Worm (Caenorhabditis elegans) whole organism, L2 larva: ENCODE measurements around the gene Y53G8B.2.

ENCODE experiments used
- C34F6.9 ChIP-seq: fragments of 150-350 bp; optimal IDR thresholded peaks from 2 replicates; lab custom pipeline; 2014; ENCODE audit warnings: missing biosample characterization, missing genetic modification characterization
- F13H6.1 ChIP-seq: sonication (generic microtip); optimal IDR thresholded peaks from 2 replicates; lab custom pipeline; 2016; ENCODE audit warnings: missing genetic modification characterization, missing compliant biosample characterization
- R02D3.7 ChIP-seq: fragments of 150-350 bp; optimal IDR thresholded peaks from 2 replicates; lab custom pipeline; 2014; ENCODE audit warnings: missing biosample characterization, missing genetic modification characterization
- Y55F3AM.14 ChIP-seq: fragments of 200-800 bp; sonication (Bioruptor generic); optimal IDR thresholded peaks from 2 replicates; lab custom pipeline; 2018; ENCODE audit warnings: mild to moderate bottlenecking, missing genetic modification characterization, missing compliant biosample characterization
- ZK546.5 ChIP-seq: sonication (generic microtip); optimal IDR thresholded peaks from 2 replicates; lab custom pipeline; 2017; ENCODE audit warnings: missing biosample characterization, missing genetic modification characterization
- alr-1 ChIP-seq: fragments of 150-350 bp; optimal IDR thresholded peaks from 2 replicates; lab custom pipeline; 2014; ENCODE audit warnings: missing biosample characterization, missing genetic modification characterization
- aly-2 ChIP-seq: fragments of 150-350 bp; optimal IDR thresholded peaks from 2 replicates; lab custom pipeline; 2014; ENCODE audit warnings: missing biosample characterization, missing genetic modification characterization
- ama-1 ChIP-seq: fragments of 150-350 bp; optimal IDR thresholded peaks from 2 replicates; lab custom pipeline; 2018; ENCODE audit warnings: inconsistent platforms
- ceh-16 ChIP-seq: fragments of 150-350 bp; optimal IDR thresholded peaks from 2 replicates; lab custom pipeline; 2014; ENCODE audit warnings: missing biosample characterization, missing genetic modification characterization
- ceh-82 ChIP-seq: fragments of 150-350 bp; optimal IDR thresholded peaks from 2 replicates; lab custom pipeline; 2014; ENCODE audit warnings: missing biosample characterization, missing genetic modification characterization
- crh-2 ChIP-seq: sonication (generic microtip); optimal IDR thresholded peaks from 2 replicates; lab custom pipeline; 2017; ENCODE audit warnings: missing biosample characterization, missing genetic modification characterization
- dmd-4 ChIP-seq: sonication (generic microtip); optimal IDR thresholded peaks from 2 replicates; lab custom pipeline; 2017; ENCODE audit warnings: missing biosample characterization, missing genetic modification characterization
- egl-27 ChIP-seq: sonication (generic microtip); optimal IDR thresholded peaks from 3 replicates; lab custom pipeline; 2017; ENCODE audit warnings: missing biosample characterization, missing genetic modification reagents, missing genetic modification characterization
- elt-1 ChIP-seq: fragments of 150-350 bp; optimal IDR thresholded peaks from 2 replicates; lab custom pipeline; 2014; ENCODE audit warnings: missing biosample characterization, missing genetic modification characterization
- elt-3 ChIP-seq: sonication (generic microtip); optimal IDR thresholded peaks from 2 replicates; lab custom pipeline; 2017; ENCODE audit warnings: missing biosample characterization, missing genetic modification characterization
- fos-1 ChIP-seq: fragments of 150-350 bp; optimal IDR thresholded peaks from 2 replicates; lab custom pipeline; 2014; ENCODE audit warnings: missing biosample characterization, missing genetic modification characterization
- lin-11 ChIP-seq: fragments of 150-350 bp; sonication (generic microtip); optimal IDR thresholded peaks from 2 replicates; lab custom pipeline; 2014; ENCODE audit warnings: missing biosample characterization, missing genetic modification characterization, inconsistent platforms, mixed read lengths
- lin-13 ChIP-seq: fragments of 150-350 bp; optimal IDR thresholded peaks from 2 replicates; lab custom pipeline; 2014; ENCODE audit warnings: missing biosample characterization, missing genetic modification reagents, missing genetic modification characterization
- lin-39 ChIP-seq: fragments of 150-350 bp; optimal IDR thresholded peaks from 2 replicates; lab custom pipeline; 2014; ENCODE audit warnings: missing biosample characterization, missing genetic modification reagents, missing genetic modification characterization
- lsy-2 ChIP-seq, 2 experiments: fragments of 150-350 bp in 1 of 2; sonication (generic microtip) in 1 of 2; optimal IDR thresholded peaks; 2 replicates each; lab custom pipeline; 2014 to 2017; ENCODE audit warnings: missing biosample characterization in 2 of 2, missing genetic modification characterization in 2 of 2
- mdl-1 ChIP-seq, 2 experiments: fragments of 150-350 bp in 1 of 2; sonication (generic microtip) in 1 of 2; optimal IDR thresholded peaks; 2 replicates each; lab custom pipeline; 2017; ENCODE audit warnings: missing biosample characterization in 2 of 2, missing genetic modification characterization in 2 of 2
- nhr-10 ChIP-seq: sonication (generic microtip); optimal IDR thresholded peaks from 2 replicates; lab custom pipeline; 2017; ENCODE audit warnings: missing biosample characterization, missing genetic modification characterization
- nhr-11 ChIP-seq: fragments of 150-350 bp; optimal IDR thresholded peaks from 2 replicates; lab custom pipeline; 2014; ENCODE audit warnings: missing biosample characterization, missing genetic modification characterization
- nhr-12 ChIP-seq: fragments of 150-350 bp; optimal IDR thresholded peaks from 2 replicates; lab custom pipeline; 2014; ENCODE audit warnings: missing biosample characterization, missing genetic modification characterization
- nhr-21 ChIP-seq: fragments of 150-350 bp; optimal IDR thresholded peaks from 2 replicates; lab custom pipeline; 2014; ENCODE audit warnings: missing biosample characterization, missing genetic modification characterization
- nhr-23 ChIP-seq: fragments of 150-350 bp; optimal IDR thresholded peaks from 2 replicates; lab custom pipeline; 2014; ENCODE audit warnings: missing biosample characterization, missing genetic modification reagents, missing genetic modification characterization
- nhr-237 ChIP-seq: fragments of 150-350 bp; optimal IDR thresholded peaks from 2 replicates; lab custom pipeline; 2014; ENCODE audit warnings: missing biosample characterization, missing genetic modification characterization
- nhr-25 ChIP-seq: fragments of 150-350 bp; sonication (generic microtip); optimal IDR thresholded peaks from 3 replicates; lab custom pipeline; 2014; ENCODE audit warnings: missing biosample characterization, missing genetic modification characterization
- nhr-6 ChIP-seq: fragments of 150-350 bp; optimal IDR thresholded peaks from 2 replicates; lab custom pipeline; 2014; ENCODE audit warnings: missing biosample characterization, missing genetic modification characterization
- nhr-77 ChIP-seq: fragments of 150-350 bp; optimal IDR thresholded peaks from 2 replicates; lab custom pipeline; 2014; ENCODE audit warnings: missing biosample characterization, missing genetic modification characterization
- peb-1 ChIP-seq: fragments of 150-350 bp; optimal IDR thresholded peaks from 2 replicates; lab custom pipeline; 2014; ENCODE audit warnings: missing biosample characterization, missing genetic modification characterization
- sem-4 ChIP-seq: fragments of 150-350 bp; optimal IDR thresholded peaks from 2 replicates; lab custom pipeline; 2014; ENCODE audit warnings: missing biosample characterization, missing genetic modification reagents, missing genetic modification characterization
- skn-1 ChIP-seq: sonication (generic microtip); optimal IDR thresholded peaks from 2 replicates; lab custom pipeline; 2017; ENCODE audit warnings: missing biosample characterization, missing genetic modification characterization
- sma-3 ChIP-seq: sonication (generic microtip); optimal IDR thresholded peaks from 2 replicates; lab custom pipeline; 2016; ENCODE audit warnings: missing genetic modification reagents, missing genetic modification characterization, missing compliant biosample characterization
- sma-9 ChIP-seq, 2 experiments: fragments of 150-350 bp in 1 of 2; sonication (generic microtip) in 1 of 2; optimal IDR thresholded peaks; 2 replicates each; lab custom pipeline; 2014 to 2016; ENCODE audit warnings: missing genetic modification characterization in 2 of 2, mild to moderate bottlenecking in 1 of 2, missing biosample characterization in 1 of 2, missing compliant biosample characterization in 1 of 2, missing genetic modification reagents in 1 of 2, moderate library complexity in 1 of 2
- snpc-4 ChIP-seq: fragments of 150-350 bp; optimal IDR thresholded peaks from 2 replicates; lab custom pipeline; 2014; ENCODE audit warnings: missing biosample characterization, missing genetic modification characterization
- unc-39 ChIP-seq: fragments of 150-350 bp; optimal IDR thresholded peaks from 2 replicates; lab custom pipeline; 2014; ENCODE audit warnings: missing biosample characterization, missing genetic modification characterization
- unc-55 ChIP-seq: fragments of 150-350 bp; sonication (generic microtip); optimal IDR thresholded peaks from 3 replicates; lab custom pipeline; 2014; ENCODE audit warnings: missing biosample characterization, missing genetic modification reagents, missing genetic modification characterization
- unc-62 ChIP-seq: fragments of 150-350 bp; optimal IDR thresholded peaks from 2 replicates; lab custom pipeline; 2014; ENCODE audit warnings: missing biosample characterization, missing genetic modification reagents, missing genetic modification characterization
- zag-1 ChIP-seq: fragments of 150-350 bp; optimal IDR thresholded peaks from 2 replicates; lab custom pipeline; 2014; ENCODE audit warnings: missing biosample characterization, missing genetic modification characterization
- ztf-11 ChIP-seq: sonication (generic microtip); optimal IDR thresholded peaks from 2 replicates; lab custom pipeline; 2017; ENCODE audit warnings: missing biosample characterization, missing genetic modification characterization
- ztf-4 ChIP-seq: fragments of 150-350 bp; optimal IDR thresholded peaks from 2 replicates; lab custom pipeline; 2014; ENCODE audit warnings: missing biosample characterization, missing genetic modification characterization

Y53G8B.2 gene

DNA sequence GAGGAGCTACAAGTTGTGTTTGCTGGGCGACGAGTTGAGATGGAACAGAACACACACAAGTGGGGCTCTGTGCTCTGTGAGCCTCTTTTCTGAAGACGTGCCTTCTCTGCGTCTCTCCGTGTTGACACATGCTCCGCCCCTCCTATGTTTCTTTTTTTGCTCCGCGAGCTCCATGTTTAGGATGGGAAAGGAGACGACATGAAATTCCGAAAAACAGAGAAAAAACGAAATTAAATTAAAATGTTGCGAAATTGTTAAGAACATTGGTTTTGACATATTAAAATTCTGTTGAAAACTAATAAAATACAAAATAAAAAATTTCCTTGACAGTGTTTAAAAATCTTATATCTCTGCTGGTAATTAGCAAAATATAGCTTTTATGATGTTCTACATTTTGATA, 35.4 kb upstream of the Y53G8B.2 start, which contains the start of gene mec-12:
TSS of gene mec-12 (minus strand) at position 91 of the 400 bp plus-strand sequence.
- TF ChIP-seq ceh-82 (tag; lab: Kevin White, UChicago) (no peak), elt-3 (tag; lab: Kevin White, UChicago) (no peak), dmd-4 (tag; lab: Kevin White, UChicago) (no peak), C34F6.9 (tag; lab: Kevin White, UChicago) (peak; percentile 36), nhr-12 (no peak), unc-55 (GFP tag; lab: Kevin White, UChicago) (peak; percentile 15), sem-4 (tag; lab: Kevin White, UChicago) (peak; percentile 40), lsy-2 (tag; optimal IDR thresholded peaks at IDR 0.05; lab: Kevin White, UChicago) (peak in 1 of 2 experiments; percentile 57), zag-1 (tag; lab: Kevin White, UChicago) (peak; percentile 68), lin-11 (no peak)

DNA sequence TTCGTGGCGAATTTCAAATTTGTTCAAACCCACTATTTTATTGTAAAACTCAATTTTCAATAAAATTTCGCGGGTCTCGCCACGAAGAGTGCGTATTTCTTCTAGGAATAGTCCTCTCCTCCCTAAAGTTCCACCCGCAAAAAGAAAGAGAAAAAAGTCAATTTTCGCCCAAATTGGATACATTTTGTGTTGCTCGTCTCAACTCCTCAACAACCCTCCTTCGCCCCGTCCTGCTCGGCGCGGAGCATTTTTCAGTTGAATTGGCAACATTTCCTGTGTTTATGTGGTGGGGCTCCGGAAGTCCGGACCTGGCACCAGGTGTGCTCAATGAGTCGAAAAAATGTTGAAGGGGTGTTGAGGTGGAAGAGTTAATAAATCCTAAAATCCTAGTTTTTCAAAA, 34.3 kb upstream of the Y53G8B.2 start:
- TF ChIP-seq ZK546.5: no peak
- TF ChIP-seq zag-1 (tag; lab: Kevin White, UChicago): no peak
- no peak for TF ChIP-seq ama-1 (lab: Kevin White, UChicago)
- no peak for TF ChIP-seq ceh-16 (tag; lab: Kevin White, UChicago)
- TF ChIP-seq sma-9 (GFP tag; optimal IDR thresholded peaks at IDR 0.05; lab: Kevin White, UChicago): no peak
- TF ChIP-seq sma-9 (tag; optimal IDR thresholded peaks at IDR 0.05; lab: Kevin White, UChicago): no peak
- TF ChIP-seq F13H6.1 (tag; lab: Kevin White, UChicago): no peak
- TF ChIP-seq sma-3 (GFP tag; lab: Kevin White, UChicago): no peak
- no peak for TF ChIP-seq crh-2 (tag; lab: Kevin White, UChicago)
- TF ChIP-seq unc-39 (tag; lab: Kevin White, UChicago): no peak
- TF ChIP-seq ztf-4 (tag; lab: Kevin White, UChicago): no peak
- no peak for TF ChIP-seq nhr-77
- no peak for TF ChIP-seq nhr-25 (tag; lab: Kevin White, UChicago)
- no peak for TF ChIP-seq nhr-10 (tag; lab: Kevin White, UChicago)
- TF ChIP-seq alr-1: no peak
- no peak for TF ChIP-seq peb-1 (tag; lab: Kevin White, UChicago)
- no peak for TF ChIP-seq egl-27 (tag; lab: Kevin White, UChicago)

DNA sequence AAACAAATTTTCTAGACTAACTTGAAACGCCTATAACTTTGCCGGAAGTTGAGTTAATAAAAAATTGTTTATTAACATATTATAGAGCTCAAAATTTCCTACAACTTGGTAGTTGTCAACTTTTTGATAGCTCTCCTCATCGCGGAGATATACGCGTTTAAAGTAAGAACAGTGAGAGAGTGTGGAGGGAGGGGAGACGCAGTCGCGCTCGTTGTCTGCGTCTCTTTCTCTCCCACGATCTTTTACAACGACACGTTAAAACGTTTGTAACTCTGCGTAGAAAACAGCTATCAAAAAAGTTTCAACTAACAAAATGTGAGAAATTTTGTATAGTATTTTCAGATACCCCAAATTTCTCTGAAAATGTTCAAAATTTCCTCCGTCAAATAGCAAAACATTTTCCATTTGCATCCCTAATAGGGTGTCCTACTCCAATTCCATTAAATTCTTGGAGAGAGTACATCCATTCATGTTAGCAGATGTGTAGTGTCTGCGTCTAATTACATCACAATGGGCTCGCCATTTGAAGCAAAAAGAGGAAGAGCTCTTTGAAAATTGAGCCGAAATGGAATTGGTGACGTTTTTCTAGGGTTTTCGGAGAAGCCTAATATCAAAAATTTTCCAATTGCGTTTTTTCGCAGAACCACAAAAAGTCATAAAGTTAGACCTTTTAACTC, 32.7 kb upstream of the Y53G8B.2 start:
- TF ChIP-seq nhr-12 (no peak), alr-1 (no peak), nhr-6 (tag; lab: Kevin White, UChicago) (no peak), ztf-11 (tag; lab: Kevin White, UChicago) (no peak)

DNA sequence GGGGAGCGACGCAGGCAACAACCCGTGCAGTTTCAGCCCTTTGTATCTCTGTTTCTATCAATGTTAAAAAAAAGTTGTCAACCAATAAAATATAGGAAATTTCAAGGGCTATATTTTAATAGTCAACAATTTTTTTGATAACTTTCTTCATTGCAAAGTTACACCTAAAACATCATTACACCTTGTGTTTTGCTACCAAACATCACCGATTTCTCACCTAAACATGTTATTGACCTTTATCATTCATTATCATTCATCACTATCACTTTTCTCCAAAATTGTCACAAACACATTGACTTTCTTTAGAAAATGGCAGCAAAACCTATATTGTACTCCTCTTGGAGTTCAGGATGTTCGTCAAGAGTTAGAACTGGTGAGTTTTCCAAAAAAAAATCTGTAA, 25.3 kb upstream of the Y53G8B.2 start, which contains the start of gene Y53G8B.1:
TSS of gene Y53G8B.1 (plus strand) at position 242 of the 400 bp plus-strand sequence.
- no peak for TF ChIP-seq lsy-2 (tag; optimal IDR thresholded peaks at IDR 0.05; lab: Kevin White, UChicago)
- TF ChIP-seq nhr-11 (tag; lab: Kevin White, UChicago): no peak
- TF ChIP-seq sma-9 (GFP tag; optimal IDR thresholded peaks at IDR 0.05; lab: Kevin White, UChicago): no peak
- TF ChIP-seq sma-9 (tag; optimal IDR thresholded peaks at IDR 0.05; lab: Kevin White, UChicago): no peak
- no peak for TF ChIP-seq elt-1 (tag; lab: Kevin White, UChicago)
- no peak for TF ChIP-seq unc-55 (GFP tag; lab: Kevin White, UChicago)
- TF ChIP-seq ztf-4 (tag; lab: Kevin White, UChicago): no peak
- no peak for TF ChIP-seq lin-11
- TF ChIP-seq lin-13 (GFP tag; lab: Kevin White, UChicago): no peak
- no peak for TF ChIP-seq elt-3 (tag; lab: Kevin White, UChicago)
- TF ChIP-seq nhr-23 (tag; lab: Kevin White, UChicago): no peak
- TF ChIP-seq snpc-4: no peak
- no peak for TF ChIP-seq fos-1 (tag; lab: Kevin White, UChicago)
- TF ChIP-seq sma-3 (GFP tag; lab: Kevin White, UChicago): no peak

DNA sequence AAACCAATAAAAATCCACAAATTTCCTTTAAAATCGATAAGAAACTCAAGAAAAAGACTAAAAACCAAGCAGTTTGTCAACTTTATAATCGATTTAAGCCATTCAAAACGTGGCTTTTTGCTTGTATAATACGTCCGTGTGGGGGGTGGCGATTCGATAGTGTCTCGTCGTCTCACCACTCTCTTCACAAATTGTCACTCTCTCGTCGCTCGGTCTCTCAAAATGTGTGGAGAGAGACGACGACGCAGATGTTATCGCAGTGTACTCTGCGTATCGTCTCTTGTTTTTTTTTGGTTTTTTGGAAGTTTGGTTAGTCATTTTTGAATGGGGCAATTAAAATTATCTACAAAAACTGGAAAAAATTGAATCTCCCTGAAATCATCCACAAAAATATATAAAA, 23.9 kb upstream of the Y53G8B.2 start:
- TF ChIP-seq nhr-21 (tag; lab: Kevin White, UChicago) (no peak), unc-55 (GFP tag; lab: Kevin White, UChicago) (peak; percentile 35), ama-1 (lab: Kevin White, UChicago) (no peak), snpc-4 (no peak), mdl-1 (tag; optimal IDR thresholded peaks at IDR 0.05; lab: Kevin White, UChicago) (no peak), R02D3.7 (tag; lab: Kevin White, UChicago) (no peak), lin-11 (no peak), skn-1 (no peak), aly-2 (no peak), nhr-237 (tag; lab: Kevin White, UChicago) (no peak), crh-2 (tag; lab: Kevin White, UChicago) (peak; percentile 59), sem-4 (tag; lab: Kevin White, UChicago) (no peak), Y55F3AM.14 (GFP tag; lab: Kevin White, UChicago) (no peak), nhr-12 (no peak), lin-39 (tag; lab: Kevin White, UChicago) (no peak), nhr-25 (tag; lab: Kevin White, UChicago) (peak; percentile 27), unc-62 (no peak), ceh-82 (tag; lab: Kevin White, UChicago) (no peak), nhr-10 (tag; lab: Kevin White, UChicago) (no peak), lsy-2 (tag; optimal IDR thresholded peaks at IDR 0.05; lab: Kevin White, UChicago) (peak in 1 of 2 experiments; percentile 45), lin-13 (GFP tag; lab: Kevin White, UChicago) (no peak), fos-1 (tag; lab: Kevin White, UChicago) (peak; percentile 58), C34F6.9 (tag; lab: Kevin White, UChicago) (peak; percentile 50), dmd-4 (tag; lab: Kevin White, UChicago) (no peak), peb-1 (tag; lab: Kevin White, UChicago) (no peak)
